Worm (Caenorhabditis elegans): Measurements from ENCODE around the gene fmo-3.

DNA sequence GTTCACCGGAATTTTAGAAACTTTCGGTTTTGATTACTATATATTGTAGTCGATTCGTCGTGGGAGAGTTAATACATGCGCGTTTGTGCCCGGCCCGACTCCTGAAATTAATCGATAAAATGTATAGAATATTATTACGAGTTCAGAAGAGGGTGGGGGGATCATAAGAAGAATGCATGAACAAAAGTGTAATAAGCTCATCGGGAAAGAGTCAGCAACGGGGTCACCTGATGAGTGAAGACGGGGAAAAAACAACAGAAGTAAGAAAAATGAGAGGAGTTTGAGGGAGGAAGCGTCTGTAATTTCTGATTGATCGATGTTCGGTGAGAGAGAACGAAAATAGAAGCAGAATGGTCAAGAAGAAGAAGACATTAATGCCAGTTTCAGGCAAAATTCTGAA is 21.6 kb downstream of the fmo-3 start, which contains the start of gene W09D10.4:
- TF ChIP-seq ceh-83 (GFP tag; optimal IDR thresholded peaks at IDR 0.05) (no peak), elt-3 (tag; optimal IDR thresholded peaks at IDR 0.05) (no peak), nhr-12 (tag; optimal IDR thresholded peaks at IDR 0.05) (no peak), ceh-43 (GFP tag; optimal IDR thresholded peaks at IDR 0.05) (no peak), lin-13 (tag; optimal IDR thresholded peaks at IDR 0.05) (no peak), nhr-2 (tag; optimal IDR thresholded peaks at IDR 0.05) (no peak), blmp-1 (tag; optimal IDR thresholded peaks at IDR 0.05) (no peak), lsy-2 (tag; optimal IDR thresholded peaks at IDR 0.05) (no peak)

Measured in whole organism, mixed stage, embryonic.